Fruit fly (Drosophila melanogaster) whole organism, embryonic: ENCODE measurements around the gene Eig71Ed.

Source experiments
- Adf1 ChIP-seq: fragments of 200-800 bp; sonication (Bioruptor generic); IDR thresholded peaks from 2 replicates; pipeline ENCODE4 v1.3.6; 2022; ENCODE audit warnings: missing biosample characterization, missing genetic modification characterization
- Aef1 ChIP-seq: fragments of 200-800 bp; sonication (Bioruptor generic); IDR thresholded peaks from 3 replicates; pipeline ENCODE4 v1.3.6; 2022; ENCODE audit warnings: missing biosample characterization, missing genetic modification characterization
- Asciz ChIP-seq: fragments of 200-800 bp; sonication (Bioruptor generic); optimal IDR thresholded peaks from 2 replicates; lab custom pipeline; 2017; ENCODE audit warnings: missing biosample characterization, mild to moderate bottlenecking, missing genetic modification characterization, missing genetic modification reagents
- CG10366 ChIP-seq: fragments of 200-800 bp; sonication (Bioruptor generic); IDR thresholded peaks from 2 replicates; pipeline ENCODE4 v1.3.6; 2022; ENCODE audit warnings: missing biosample characterization, missing genetic modification characterization
- CG10462 ChIP-seq: fragments of 200-800 bp; sonication (Bioruptor generic); optimal IDR thresholded peaks from 2 replicates; lab custom pipeline; 2016; ENCODE audit warnings: missing biosample characterization, missing genetic modification characterization
- CG10543 ChIP-seq: fragments of 200-800 bp; sonication (Bioruptor generic); optimal IDR thresholded peaks from 3 replicates; lab custom pipeline; 2017; ENCODE audit warnings: missing biosample characterization, mild to moderate bottlenecking, missing genetic modification characterization, moderate library complexity
- CG11504 ChIP-seq: fragments of 200-800 bp; sonication (Bioruptor generic); optimal IDR thresholded peaks from 3 replicates; lab custom pipeline; 2019; ENCODE audit warnings: missing biosample characterization, mild to moderate bottlenecking, missing genetic modification characterization, moderate library complexity
- CG12769 ChIP-seq: fragments of 200-800 bp; sonication (Bioruptor generic); optimal IDR thresholded peaks from 2 replicates; lab custom pipeline; 2019; ENCODE audit warnings: missing biosample characterization, mild to moderate bottlenecking, missing genetic modification characterization, moderate library complexity
- CG15514 ChIP-seq: fragments of 200-800 bp; sonication (Bioruptor generic); optimal IDR thresholded peaks from 3 replicates; lab custom pipeline; 2017; ENCODE audit warnings: missing biosample characterization, missing genetic modification characterization, mild to moderate bottlenecking, moderate library complexity, missing genetic modification reagents
- CG18764 ChIP-seq: fragments of 200-800 bp; sonication (Bioruptor generic); optimal IDR thresholded peaks from 3 replicates; lab custom pipeline; 2016; ENCODE audit warnings: missing biosample characterization, missing genetic modification characterization
- CG2889 ChIP-seq: fragments of 200-800 bp; sonication (Bioruptor generic); IDR thresholded peaks from 3 replicates; pipeline ENCODE4 v1.3.6; 2022; ENCODE audit warnings: missing biosample characterization, missing genetic modification characterization
- CG31365 ChIP-seq: fragments of 200-800 bp; sonication (Bioruptor generic); optimal IDR thresholded peaks from 2 replicates; lab custom pipeline; 2018; ENCODE audit warnings: missing biosample characterization, mild to moderate bottlenecking, missing genetic modification characterization
- CG33213 ChIP-seq: fragments of 200-800 bp; sonication (Bioruptor generic); optimal IDR thresholded peaks from 3 replicates; lab custom pipeline; 2016; ENCODE audit warnings: missing biosample characterization, missing genetic modification characterization
- CG34376 ChIP-seq: fragments of 200-800 bp; sonication (Bioruptor generic); optimal IDR thresholded peaks from 2 replicates; lab custom pipeline; 2018; ENCODE audit warnings: missing biosample characterization, mild to moderate bottlenecking, missing genetic modification characterization
- CG42726 ChIP-seq: fragments of 200-800 bp; sonication (Bioruptor generic); IDR thresholded peaks from 2 replicates; pipeline ENCODE4 v1.3.6; 2022; ENCODE audit warnings: missing biosample characterization, missing genetic modification characterization; ENCODE audit not compliant: partially characterized antibody
- CG5953 ChIP-seq: fragments of 200-800 bp; sonication (Bioruptor generic); IDR thresholded peaks from 2 replicates; pipeline ENCODE4 v1.3.6; 2022; ENCODE audit warnings: missing biosample characterization, missing genetic modification characterization
- CG6272 ChIP-seq: fragments of 200-800 bp; sonication (Bioruptor generic); IDR thresholded peaks from 2 replicates; pipeline ENCODE4 v1.3.6; 2022; ENCODE audit warnings: missing biosample characterization, missing genetic modification characterization
- CG7963 ChIP-seq: fragments of 200-800 bp; sonication (Bioruptor generic); IDR thresholded peaks from 3 replicates; pipeline ENCODE4 v1.3.6; 2022; ENCODE audit warnings: missing biosample characterization, missing genetic modification characterization; ENCODE audit not compliant: partially characterized antibody
- CG8359 ChIP-seq: fragments of 200-800 bp; sonication (Bioruptor generic); optimal IDR thresholded peaks from 2 replicates; lab custom pipeline; 2017; ENCODE audit warnings: missing biosample characterization, mild to moderate bottlenecking, missing genetic modification characterization, borderline replicate concordance
- CG8478 ChIP-seq: fragments of >200 bp; optimal IDR thresholded peaks from 2 replicates; lab custom pipeline; 2018
- CG9932 ChIP-seq: fragments of 200-800 bp; sonication (Bioruptor generic); IDR thresholded peaks from 2 replicates; pipeline ENCODE4 v1.3.6; 2022; ENCODE audit warnings: missing biosample characterization, missing genetic modification characterization
- Drgx ChIP-seq: fragments of 200-800 bp; sonication (Bioruptor generic); IDR thresholded peaks from 2 replicates; pipeline ENCODE4 v1.3.6; 2022; ENCODE audit warnings: missing biosample characterization, missing genetic modification characterization
- E2f2 ChIP-seq: fragments of 200-800 bp; sonication (Bioruptor generic); IDR thresholded peaks from 2 replicates; pipeline ENCODE4 v1.3.6; 2022; ENCODE audit warnings: missing biosample characterization, missing genetic modification characterization
- Fer2 ChIP-seq: fragments of 200-800 bp; sonication (Bioruptor generic); optimal IDR thresholded peaks from 2 replicates; lab custom pipeline; 2018; ENCODE audit warnings: missing biosample characterization, mild to moderate bottlenecking, missing genetic modification characterization, moderate library complexity
- HmgD ChIP-seq: fragments of 200-800 bp; sonication (Bioruptor generic); optimal IDR thresholded peaks from 3 replicates; lab custom pipeline; 2016; ENCODE audit warnings: missing biosample characterization, missing genetic modification characterization
- Hmx ChIP-seq: fragments of 200-800 bp; sonication (Bioruptor generic); optimal IDR thresholded peaks from 2 replicates; lab custom pipeline; 2016; ENCODE audit warnings: missing biosample characterization, missing genetic modification characterization
- Mes4 ChIP-seq: fragments of 200-800 bp; sonication (Bioruptor generic); optimal IDR thresholded peaks from 2 replicates; lab custom pipeline; 2016; ENCODE audit warnings: missing biosample characterization, missing genetic modification characterization
- NK7.1 ChIP-seq: fragments of 200-800 bp; sonication (Bioruptor generic); optimal IDR thresholded peaks from 3 replicates; lab custom pipeline; 2016; ENCODE audit warnings: missing biosample characterization, missing genetic modification characterization
- Scr ChIP-seq: fragments of 200-800 bp; sonication (Bioruptor generic); IDR thresholded peaks from 2 replicates; pipeline ENCODE4 v1.3.6; 2022; ENCODE audit warnings: missing biosample characterization, missing genetic modification characterization; ENCODE audit not compliant: partially characterized antibody
- Sry-δ ChIP-seq: fragments of 200-800 bp; sonication (Bioruptor generic); optimal IDR thresholded peaks from 2 replicates; lab custom pipeline; 2016; ENCODE audit warnings: missing biosample characterization, missing genetic modification characterization
- Ssrp ChIP-seq: fragments of 200-800 bp; sonication (Bioruptor generic); optimal IDR thresholded peaks from 2 replicates; lab custom pipeline; 2018; ENCODE audit warnings: missing biosample characterization, mild to moderate bottlenecking, missing genetic modification characterization, moderate library complexity
- Usf ChIP-seq: fragments of 200-800 bp; sonication (Bioruptor generic); optimal IDR thresholded peaks from 2 replicates; lab custom pipeline; 2017; ENCODE audit warnings: missing genotype, missing biosample characterization, missing genetic modification characterization
- al ChIP-seq: fragments of 200-800 bp; sonication (Bioruptor generic); IDR thresholded peaks from 2 replicates; pipeline ENCODE4 v1.3.6; 2022; ENCODE audit warnings: missing biosample characterization, missing genetic modification characterization
- aop ChIP-seq: fragments of 200-800 bp; sonication (Bioruptor generic); IDR thresholded peaks from 2 replicates; pipeline ENCODE4 v1.3.6; 2022; ENCODE audit warnings: missing biosample characterization, missing genetic modification characterization
- bigmax ChIP-seq: fragments of 200-800 bp; sonication (Bioruptor generic); optimal IDR thresholded peaks from 2 replicates; lab custom pipeline; 2018; ENCODE audit warnings: missing biosample characterization, mild to moderate bottlenecking, missing genetic modification characterization
- dan ChIP-seq: fragments of 200-800 bp; sonication (Bioruptor generic); IDR thresholded peaks from 2 replicates; pipeline ENCODE4 v1.3.6; 2022; ENCODE audit warnings: missing biosample characterization, missing genetic modification characterization
- dimm ChIP-seq: fragments of 200-800 bp; sonication (Bioruptor generic); IDR thresholded peaks from 2 replicates; pipeline ENCODE4 v1.3.6; 2022; ENCODE audit warnings: missing biosample characterization, missing genetic modification characterization
- esg ChIP-seq: fragments of 200-800 bp; sonication (Bioruptor generic); conservative IDR thresholded peaks from 2 replicates; pipeline ENCODE4 v1.3.6; 2022; ENCODE audit warnings: missing biosample characterization, missing genetic modification characterization
- exex ChIP-seq: fragments of 200-800 bp; sonication (Bioruptor generic); optimal IDR thresholded peaks from 4 replicates; lab custom pipeline; 2018; ENCODE audit warnings: missing biosample characterization, mild to moderate bottlenecking, missing genetic modification characterization, moderate library complexity
- fd96Cb ChIP-seq: fragments of 200-800 bp; sonication (Bioruptor generic); optimal IDR thresholded peaks from 2 replicates; lab custom pipeline; 2018; ENCODE audit warnings: missing biosample characterization, mild to moderate bottlenecking, missing genetic modification characterization, moderate library complexity
- gce ChIP-seq: fragments of 200-800 bp; sonication (Bioruptor generic); IDR thresholded peaks from 3 replicates; pipeline ENCODE4 v1.3.6; 2022; ENCODE audit warnings: missing biosample characterization, missing genetic modification characterization
- gcm ChIP-seq: fragments of 200-800 bp; sonication (Bioruptor generic); optimal IDR thresholded peaks from 2 replicates; lab custom pipeline; 2019; ENCODE audit warnings: missing biosample characterization, mild to moderate bottlenecking, missing genetic modification characterization, moderate library complexity
- hbn ChIP-seq: fragments of 200-800 bp; sonication (Bioruptor generic); IDR thresholded peaks from 2 replicates; pipeline ENCODE4 v1.3.6; 2022; ENCODE audit warnings: missing biosample characterization, missing genetic modification characterization; ENCODE audit not compliant: partially characterized antibody
- ken ChIP-seq: fragments of 200-800 bp; sonication (Bioruptor generic); IDR thresholded peaks from 3 replicates; pipeline ENCODE4 v1.3.6; 2022; ENCODE audit warnings: missing biosample characterization, missing genetic modification characterization
- nerfin-2 ChIP-seq: fragments of 200-800 bp; sonication (Bioruptor generic); IDR thresholded peaks from 2 replicates; pipeline ENCODE4 v1.3.6; 2022; ENCODE audit warnings: missing biosample characterization, missing genetic modification characterization; ENCODE audit not compliant: partially characterized antibody
- pros ChIP-seq: fragments of 200-800 bp; sonication (Bioruptor generic); optimal IDR thresholded peaks from 3 replicates; lab custom pipeline; 2019; ENCODE audit warnings: missing biosample characterization, mild to moderate bottlenecking, missing genetic modification characterization, moderate library complexity
- sna ChIP-seq: fragments of 200-800 bp; sonication (Bioruptor generic); IDR thresholded peaks from 2 replicates; pipeline ENCODE4 v1.3.6; 2022; ENCODE audit warnings: missing biosample characterization, missing genetic modification characterization; ENCODE audit not compliant: partially characterized antibody
- wdn ChIP-seq: fragments of 200-800 bp; sonication (Bioruptor generic); IDR thresholded peaks from 2 replicates; pipeline ENCODE4 v1.3.6; 2022; ENCODE audit warnings: missing biosample characterization, missing genetic modification characterization
- wor ChIP-seq: fragments of 200-800 bp; sonication (Bioruptor generic); IDR thresholded peaks from 2 replicates; pipeline ENCODE4 v1.3.6; 2022; ENCODE audit warnings: missing biosample characterization, missing genetic modification characterization
- zfh1 ChIP-seq: fragments of 200-800 bp; sonication (Bioruptor generic); IDR thresholded peaks from 3 replicates; pipeline ENCODE4 v1.3.6; 2022; ENCODE audit warnings: missing biosample characterization, missing genetic modification characterization

The Eig71Ed gene

dm6 chr3L:15619626-15620247 lies 32.6 kb upstream of the Eig71Ed start, which contains the start of gene Phs (continued):
- TF ChIP-seq wdn (peak; percentile 76), CG8359 (GFP tag; lab: Kevin White, UChicago) (peak; percentile 11), esg (no peak), dimm (0 out of 2 replicates have a peak, but pooled peaks have one; percentile 24), CG6272 (peak; percentile 54; the same call in 1 of the 2 replicates), aop (GFP tag; lab: Robert Waterston, UW) (peak; percentile 15; the same call in 1 of the 2 replicates), Ssrp (tag; lab: Kevin White, UChicago) (peak; percentile 26), Sry-δ (GFP tag; lab: Kevin White, UChicago) (peak; percentile 59), sna (GFP tag; lab: Robert Waterston, UW) (peak; percentile 14; the same call in 1 of the 2 replicates), CG7963 (GFP tag; lab: Robert Waterston, UW) (no peak), E2f2 (GFP tag; lab: Robert Waterston, UW) (peak; percentile 99), ken (GFP tag; lab: Robert Waterston, UW) (peak; percentile 94), CG10366 (GFP tag; lab: Robert Waterston, UW) (peak; percentile 71), hbn (peak; percentile 38; the same call in 1 of the 2 replicates), Adf1 (GFP tag; lab: Robert Waterston, UW) (peak; percentile 35; the same call in 1 of the 2 replicates), Hmx (GFP tag; lab: Kevin White, UChicago) (peak; percentile 29), Usf (GFP tag; lab: Kevin White, UChicago) (peak; percentile 48), CG33213 (GFP tag; lab: Kevin White, UChicago) (peak; percentile 92), NK7.1 (GFP tag; lab: Kevin White, UChicago) (peak; percentile 80), CG10462 (GFP tag; lab: Kevin White, UChicago) (peak; percentile 19), CG12769 (tag; lab: Kevin White, UChicago) (peak; percentile 82), Fer2 (tag; lab: Kevin White, UChicago) (peak; percentile 42), CG2889 (GFP tag; lab: Robert Waterston, UW) (no peak), CG8478 (peak; percentile 56), fd96Cb (peak; percentile 44), gcm (GFP tag; lab: Kevin White, UChicago) (peak; percentile 13), zfh1 (GFP tag; lab: Robert Waterston, UW) (peak; percentile 93), CG18764 (GFP tag; lab: Kevin White, UChicago) (peak; percentile 79), Scr (peak; percentile 48), CG10543 (GFP tag; lab: Kevin White, UChicago) (peak; percentile 69), CG5953 (GFP tag; lab: Robert Waterston, UW) (peak; percentile 65), wor (GFP tag; lab: Robert Waterston, UW) (no peak), HmgD (peak; percentile 95), CG15514 (GFP tag; lab: Kevin White, UChicago) (peak; percentile 75), gce (0 out of 3 replicates have a peak, but pooled peaks have one; percentile 53), CG9932 (GFP tag; lab: Robert Waterston, UW) (peak; percentile 96), CG42726 (GFP tag; lab: Robert Waterston, UW) (no peak), CG11504 (tag; lab: Kevin White, UChicago) (peak; percentile 60), CG34376 (GFP tag; lab: Kevin White, UChicago) (peak; percentile 63), dan (GFP tag; lab: Robert Waterston, UW) (no peak), nerfin-2 (GFP tag; lab: Robert Waterston, UW) (no peak), pros (GFP tag; lab: Kevin White, UChicago) (no peak), Asciz (peak; percentile 47), Mes4 (GFP tag; lab: Kevin White, UChicago) (peak; percentile 72), CG31365 (peak; percentile 39), al (peak; percentile 62), exex (tag; lab: Kevin White, UChicago) (no peak), Drgx (peak; percentile 59), Aef1 (peak; percentile 55), bigmax (GFP tag; lab: Kevin White, UChicago) (peak; percentile 59)
